Worm (Caenorhabditis elegans): ENCODE data around the gene arrd-19.

DNA sequence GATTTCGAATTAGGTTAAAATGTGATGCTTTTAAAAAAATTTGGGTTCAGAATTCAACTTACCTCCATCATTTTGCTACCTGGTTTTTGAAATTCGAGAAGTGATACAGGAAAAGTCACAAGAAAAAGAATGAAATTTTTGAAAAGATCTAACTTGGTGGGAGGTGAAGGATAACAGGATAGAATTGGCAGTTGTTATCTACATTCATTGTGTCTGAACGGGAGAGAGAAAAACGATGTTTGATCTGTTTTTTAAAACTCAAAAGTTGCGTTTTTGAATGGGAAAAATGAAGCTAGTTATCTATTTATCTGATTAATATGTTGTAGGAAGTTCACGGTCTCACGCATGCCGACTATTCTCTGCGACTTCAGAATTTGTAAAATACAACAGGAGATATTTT, 28.0 kb downstream of the arrd-19 start, which contains the start of gene F35F10.7:
- TF ChIP-seq scrt-1 (GFP tag; IDR thresholded peaks at IDR 0.05): no peak
- TF ChIP-seq ets-7 (tag; optimal IDR thresholded peaks at IDR 0.05): no peak
- no peak for TF ChIP-seq hnd-1 (tag; optimal IDR thresholded peaks at IDR 0.05)
- TF ChIP-seq tbx-37 (GFP tag; conservative IDR thresholded peaks at IDR 0.05): no peak
- TF ChIP-seq B0310.2 (tag; optimal IDR thresholded peaks at IDR 0.05): no peak
- TF ChIP-seq pes-1 (GFP tag; IDR thresholded peaks at IDR 0.05): no peak
- TF ChIP-seq aly-1 (tag; optimal IDR thresholded peaks at IDR 0.05): no peak
- no peak for TF ChIP-seq ama-1 (optimal IDR thresholded peaks at IDR 0.05)
- no peak for TF ChIP-seq flt-1 (GFP tag; IDR thresholded peaks at IDR 0.05)
- no peak for TF ChIP-seq hmg-4 (GFP tag; optimal IDR thresholded peaks at IDR 0.05)
- TF ChIP-seq F13C5.2 (tag; optimal IDR thresholded peaks at IDR 0.05): no peak
- no peak for TF ChIP-seq tra-4 (tag; optimal IDR thresholded peaks at IDR 0.05)
- TF ChIP-seq ceh-36 (tag; optimal IDR thresholded peaks at IDR 0.05): no peak
- TF ChIP-seq hmbx-1 (tag; optimal IDR thresholded peaks at IDR 0.05): no peak

Data from whole organism, early embryonic.